Fruit fly (Drosophila melanogaster): ENCODE results near the gene CG31869.

- TF ChIP-seq CG8478 (optimal IDR thresholded peaks at IDR 0.05) (no peak), CTCF (optimal IDR thresholded peaks at IDR 0.05) (no peak)
Observed at dm6 chr2L:10791343-10791742, 9.6 kb downstream of the CG31869 start.

All from S2 (cell line).